Worm (Caenorhabditis elegans): ENCODE measurements around the gene F59F4.3.

The F59F4.3 gene

ce11 chrX:15831537-15831936, 15.9 kb downstream of the F59F4.3 start:
- TF ChIP-seq elt-2 (tag; optimal IDR thresholded peaks at IDR 0.05) (no peak), pha-2 (tag; optimal IDR thresholded peaks at IDR 0.05) (no peak), ama-1 (optimal IDR thresholded peaks at IDR 0.05) (no peak), pag-3 (tag; optimal IDR thresholded peaks at IDR 0.05; ENCODE audit: borderline replicate concordance) (no peak), fkh-10 (GFP tag; optimal IDR thresholded peaks at IDR 0.05) (no peak), elt-4 (tag; optimal IDR thresholded peaks at IDR 0.05) (no peak), mec-3 (tag; optimal IDR thresholded peaks at IDR 0.05; ENCODE audit: borderline replicate concordance) (no peak), pqm-1 (tag; optimal IDR thresholded peaks at IDR 0.05) (no peak), ceh-14 (tag; optimal IDR thresholded peaks at IDR 0.05) (no peak), sox-4 (tag; optimal IDR thresholded peaks at IDR 0.05) (no peak), sox-2 (GFP tag; IDR thresholded peaks at IDR 0.05) (no peak), hlh-6 (tag; optimal IDR thresholded peaks at IDR 0.05) (no peak), rnt-1 (tag; optimal IDR thresholded peaks at IDR 0.05) (no peak), ceh-48 (tag; optimal IDR thresholded peaks at IDR 0.05) (no peak), hlh-8 (tag; optimal IDR thresholded peaks at IDR 0.05) (no peak), lin-11 (tag; optimal IDR thresholded peaks at IDR 0.05) (no peak), pha-4 (tag; optimal IDR thresholded peaks at IDR 0.05) (no peak), unc-86 (tag; optimal IDR thresholded peaks at IDR 0.05) (no peak), ceh-24 (tag; optimal IDR thresholded peaks at IDR 0.05) (no peak)

ce11 chrX:15828059-15828458, 19.3 kb downstream of the F59F4.3 start, which contains the start of gene Y7A5A.20:
Gene Y7A5A.20, plus strand, starts transcription at chrX:15828359.
- no peak for TF ChIP-seq fkh-10 (GFP tag; optimal IDR thresholded peaks at IDR 0.05)
- no peak for TF ChIP-seq ceh-30 (tag; optimal IDR thresholded peaks at IDR 0.05)
- TF ChIP-seq sdc-2 (tag; optimal IDR thresholded peaks at IDR 0.05): no peak
- TF ChIP-seq T23F11.4 (GFP tag; optimal IDR thresholded peaks at IDR 0.05): no peak
- TF ChIP-seq C38D4.7 (GFP tag; optimal IDR thresholded peaks at IDR 0.05): no peak
- TF ChIP-seq npax-4 (tag; optimal IDR thresholded peaks at IDR 0.05): no peak
- no peak for TF ChIP-seq pqm-1 (tag; optimal IDR thresholded peaks at IDR 0.05)
- TF ChIP-seq pat-9 (tag; optimal IDR thresholded peaks at IDR 0.05): no peak
- no peak for TF ChIP-seq ceh-18 (tag; optimal IDR thresholded peaks at IDR 0.05)

ce11 chrX:15826866-15827265, 20.5 kb downstream of the F59F4.3 start, which contains the start of gene Y7A5A.9:
Gene Y7A5A.9, plus strand, starts transcription at chrX:15827166.
- TF ChIP-seq ceh-30 (tag; optimal IDR thresholded peaks at IDR 0.05) (no peak), elt-2 (tag; optimal IDR thresholded peaks at IDR 0.05) (no peak), ceh-2 (tag; optimal IDR thresholded peaks at IDR 0.05) (no peak), gmeb-2 (tag; optimal IDR thresholded peaks at IDR 0.05) (no peak), dmd-4 (tag; optimal IDR thresholded peaks at IDR 0.05; ENCODE audit: borderline replicate concordance) (no peak), odd-2 (tag; optimal IDR thresholded peaks at IDR 0.05) (no peak), ceh-9 (tag; optimal IDR thresholded peaks at IDR 0.05) (no peak), ceh-31 (tag; optimal IDR thresholded peaks at IDR 0.05) (no peak), tbx-2 (tag; optimal IDR thresholded peaks at IDR 0.05) (no peak), mec-3 (tag; optimal IDR thresholded peaks at IDR 0.05; ENCODE audit: borderline replicate concordance) (no peak), ceh-14 (tag; optimal IDR thresholded peaks at IDR 0.05) (no peak), hlh-6 (tag; optimal IDR thresholded peaks at IDR 0.05) (no peak), fkh-6 (tag; optimal IDR thresholded peaks at IDR 0.05) (no peak), hlh-8 (tag; optimal IDR thresholded peaks at IDR 0.05) (no peak), sox-4 (tag; optimal IDR thresholded peaks at IDR 0.05) (no peak), elt-4 (tag; optimal IDR thresholded peaks at IDR 0.05) (no peak), sox-2 (GFP tag; IDR thresholded peaks at IDR 0.05) (no peak), unc-3 (GFP tag; conservative IDR thresholded peaks at IDR 0.05) (no peak), unc-3 (tag; optimal IDR thresholded peaks at IDR 0.05) (no peak), ceh-24 (tag; optimal IDR thresholded peaks at IDR 0.05) (no peak)

ce11 chrX:15822197-15822596, 25.2 kb downstream of the F59F4.3 start, which contains the start of gene Y7A5A.8:
Gene Y7A5A.8, plus strand, starts transcription at chrX:15822497.
- TF ChIP-seq ceh-2 (tag; optimal IDR thresholded peaks at IDR 0.05): no peak
- no peak for TF ChIP-seq Y22D7AL.16 (tag; optimal IDR thresholded peaks at IDR 0.05)
- TF ChIP-seq C08G9.2 (tag; optimal IDR thresholded peaks at IDR 0.05): no peak
- TF ChIP-seq nfya-1 (tag; optimal IDR thresholded peaks at IDR 0.05): no peak
- no peak for TF ChIP-seq elt-2 (tag; optimal IDR thresholded peaks at IDR 0.05)
- TF ChIP-seq unc-42 (tag; optimal IDR thresholded peaks at IDR 0.05): no peak
- no peak for TF ChIP-seq pag-3 (tag; optimal IDR thresholded peaks at IDR 0.05; ENCODE audit: borderline replicate concordance)
